Fruit fly (Drosophila melanogaster): Measurements from ENCODE around the gene CG31265.

The CG31265 gene

DNA sequence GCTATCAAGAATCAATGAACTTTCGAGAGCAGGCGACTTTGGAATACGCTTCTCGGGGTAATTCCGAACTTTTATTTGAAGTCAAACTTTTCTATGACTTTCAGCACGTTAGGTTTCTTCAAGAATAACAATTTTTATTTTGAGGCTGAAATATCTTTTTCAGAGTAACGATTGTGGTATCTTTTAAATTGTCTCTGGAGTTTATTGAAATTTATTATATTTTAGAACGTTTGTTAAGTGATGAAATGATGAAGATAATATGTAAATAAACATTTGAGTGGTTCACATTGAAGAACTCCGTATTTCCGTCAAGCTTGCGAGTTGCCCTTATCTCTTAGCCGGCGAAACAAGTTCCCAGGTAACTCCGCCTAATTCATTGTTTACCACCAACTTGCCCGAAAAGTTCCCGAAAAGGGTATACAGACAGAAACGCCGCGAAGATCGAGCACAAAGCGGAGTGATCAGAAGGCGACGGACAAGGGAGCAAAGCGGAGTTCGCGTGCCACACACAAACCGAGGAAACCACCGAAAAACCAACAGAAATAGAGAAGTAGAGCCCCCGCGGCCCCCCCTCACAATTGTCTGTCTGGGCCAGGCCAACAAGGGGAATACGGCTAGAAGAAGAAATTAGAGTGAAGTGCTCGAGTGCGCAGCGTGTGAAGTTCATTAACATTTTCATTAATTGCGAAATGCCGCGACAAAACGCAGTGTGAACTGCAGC is 10.2 kb upstream of the CG31265 start (continued):
- TF ChIP-seq CG6792 (GFP tag; optimal IDR thresholded peaks at IDR 0.05) (peak; percentile 48), CG1621 (tag; optimal IDR thresholded peaks at IDR 0.05) (peak; percentile 10), CG3919 (GFP tag; optimal IDR thresholded peaks at IDR 0.05) (peak; percentile 55), Blimp-1 (GFP tag; optimal IDR thresholded peaks at IDR 0.05) (peak; percentile 15), CG8632 (GFP tag; optimal IDR thresholded peaks at IDR 0.05) (peak; percentile 51), CG11762 (GFP tag; optimal IDR thresholded peaks at IDR 0.05; ENCODE audit: insufficient read depth) (no peak), Sox14 (GFP tag; optimal IDR thresholded peaks at IDR 0.05) (peak; percentile 75), cyc (GFP tag; optimal IDR thresholded peaks at IDR 0.05) (peak; percentile 57), salr (GFP tag; optimal IDR thresholded peaks at IDR 0.05) (peak; percentile 3 to 23), Hr39 (GFP tag; optimal IDR thresholded peaks at IDR 0.05) (peak; percentile 69), Met (GFP tag; optimal IDR thresholded peaks at IDR 0.05) (peak; percentile 83), svp (GFP tag) (peak; percentile 91), CG7368 (GFP tag; optimal IDR thresholded peaks at IDR 0.05) (no peak), CG4318 (GFP tag; optimal IDR thresholded peaks at IDR 0.05) (peak; percentile 44), Ets96B (tag; optimal IDR thresholded peaks at IDR 0.05) (peak; percentile 59), Sox102F (GFP tag; optimal IDR thresholded peaks at IDR 0.05) (peak; percentile 77), CG34406 (GFP tag; optimal IDR thresholded peaks at IDR 0.05) (peak; percentile 54), Hr4 (GFP tag; optimal IDR thresholded peaks at IDR 0.05) (peak; percentile 35), lz (GFP tag; optimal IDR thresholded peaks at IDR 0.05) (peak; percentile 68), CG6163 (GFP tag; IDR thresholded peaks at IDR 0.05) (0 out of 3 replicates have a peak, but pooled peaks have one; percentile 33), vri (GFP tag; optimal IDR thresholded peaks at IDR 0.05) (peak; percentile 62), achi (GFP tag; optimal IDR thresholded peaks at IDR 0.05) (peak; percentile 58), fd59A (GFP tag; optimal IDR thresholded peaks at IDR 0.05) (peak; percentile 69), pdm3 (GFP tag; optimal IDR thresholded peaks at IDR 0.05) (peak; percentile 71), Hr38 (GFP tag; optimal IDR thresholded peaks at IDR 0.05) (no peak), CG11902 (GFP tag; optimal IDR thresholded peaks at IDR 0.05) (peak; percentile 43), Ets21C (GFP tag; optimal IDR thresholded peaks at IDR 0.05) (peak; percentile 38), dsx (GFP tag; optimal IDR thresholded peaks at IDR 0.05; ENCODE audit: poor library complexity, severe bottlenecking) (peak; percentile 63)

DNA sequence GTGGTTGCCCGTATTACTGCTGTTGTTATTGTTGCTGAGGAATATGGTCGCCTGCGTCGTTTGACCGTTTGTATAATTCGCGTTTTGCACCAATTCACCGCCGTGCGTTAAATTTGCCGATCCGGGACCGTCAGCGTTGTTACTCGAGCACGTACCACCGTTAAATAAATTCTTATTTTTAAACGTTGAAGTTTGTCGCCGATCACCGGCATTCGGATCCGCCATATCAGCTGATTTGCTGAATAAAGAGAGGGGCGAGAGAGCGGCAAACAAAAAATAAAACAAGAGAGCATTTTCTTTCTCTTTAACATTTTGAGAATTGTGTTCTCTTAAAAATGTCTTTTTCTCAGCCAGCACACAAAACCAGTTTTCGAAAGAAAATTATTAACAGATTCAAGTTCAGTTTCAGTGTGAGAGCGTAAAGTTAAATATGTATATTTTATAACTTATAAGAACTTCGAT is 9.1 kb upstream of the CG31265 start:
- TF ChIP-seq ss (GFP tag; optimal IDR thresholded peaks at IDR 0.05) (peak in 1 of 2 experiments; percentile 51), fd59A (GFP tag; optimal IDR thresholded peaks at IDR 0.05) (no peak), CG15336 (GFP tag; IDR thresholded peaks at IDR 0.05) (peak; percentile 30; the same call in 1 of the 2 replicates), CG8632 (GFP tag; optimal IDR thresholded peaks at IDR 0.05) (peak; percentile 8), Eip78C (GFP tag) (peak; percentile 51), CG11762 (GFP tag; optimal IDR thresholded peaks at IDR 0.05; ENCODE audit: insufficient read depth) (no peak), CG6276 (GFP tag; optimal IDR thresholded peaks at IDR 0.05) (peak; percentile 52), CG32006 (GFP tag; optimal IDR thresholded peaks at IDR 0.05) (no peak), eg (GFP tag; IDR thresholded peaks at IDR 0.05) (peak; percentile 7; the same call in 1 of the 3 replicates), CG1621 (tag; optimal IDR thresholded peaks at IDR 0.05) (peak; percentile 43), CG6854 (GFP tag; optimal IDR thresholded peaks at IDR 0.05) (peak; percentile 81), CG4318 (GFP tag; optimal IDR thresholded peaks at IDR 0.05) (no peak), CG16779 (tag; optimal IDR thresholded peaks at IDR 0.05) (peak; percentile 17), CG34406 (GFP tag; optimal IDR thresholded peaks at IDR 0.05) (no peak), salr (GFP tag; optimal IDR thresholded peaks at IDR 0.05) (no peak), OdsH (GFP tag; optimal IDR thresholded peaks at IDR 0.05) (no peak), Sox102F (GFP tag; optimal IDR thresholded peaks at IDR 0.05) (peak; percentile 68), CG6808 (GFP tag; optimal IDR thresholded peaks at IDR 0.05) (peak; percentile 8), CG6163 (GFP tag; IDR thresholded peaks at IDR 0.05) (no peak), pdm3 (GFP tag; optimal IDR thresholded peaks at IDR 0.05) (no peak), Sox14 (GFP tag; optimal IDR thresholded peaks at IDR 0.05) (no peak)

All from whole organism, prepupa.